Worm (Caenorhabditis elegans) whole organism, early embryonic: ENCODE results near the gene cyp-13A5.

ENCODE experiments used
- B0310.2 ChIP-seq: sonication (generic microtip); optimal IDR thresholded peaks from 2 replicates; lab custom pipeline; 2016; ENCODE audit warnings: mild to moderate bottlenecking, missing genetic modification characterization, missing compliant biosample characterization
- F13C5.2 ChIP-seq: sonication (generic microtip); optimal IDR thresholded peaks from 2 replicates; lab custom pipeline; 2017; ENCODE audit warnings: mild to moderate bottlenecking, missing genetic modification characterization, inconsistent platforms, missing compliant biosample characterization
- aly-1 ChIP-seq: sonication (generic microtip); optimal IDR thresholded peaks from 2 replicates; lab custom pipeline; 2016; ENCODE audit warnings: missing genetic modification characterization, missing compliant biosample characterization
- ama-1 ChIP-seq: fragments of 150-350 bp; optimal IDR thresholded peaks from 2 replicates; lab custom pipeline; 2014
- ceh-13 ChIP-seq: fragments of 200-800 bp; sonication (Bioruptor generic); optimal IDR thresholded peaks from 2 replicates; lab custom pipeline; 2018; ENCODE audit warnings: mild to moderate bottlenecking, missing genetic modification characterization, missing compliant biosample characterization
- ceh-36 ChIP-seq: sonication (generic microtip); optimal IDR thresholded peaks from 2 replicates; lab custom pipeline; 2016; ENCODE audit warnings: missing genetic modification characterization, inconsistent platforms, missing compliant biosample characterization
- ets-7 ChIP-seq: sonication (generic microtip); optimal IDR thresholded peaks from 2 replicates; lab custom pipeline; 2016; ENCODE audit warnings: missing genotype, missing genetic modification characterization, missing compliant biosample characterization
- flt-1 ChIP-seq: fragments of 200-800 bp; sonication (Bioruptor generic); IDR thresholded peaks from 2 replicates; pipeline ENCODE4 v1.3.6; 2022; ENCODE audit warnings: missing genetic modification characterization, missing compliant biosample characterization
- hmbx-1 ChIP-seq: sonication (generic microtip); optimal IDR thresholded peaks from 2 replicates; lab custom pipeline; 2016; ENCODE audit warnings: mild to moderate bottlenecking, missing genetic modification characterization, missing compliant biosample characterization
- hmg-4 ChIP-seq: fragments of 200-800 bp; sonication (Bioruptor generic); optimal IDR thresholded peaks from 2 replicates; lab custom pipeline; 2018; ENCODE audit warnings: mild to moderate bottlenecking, missing genetic modification characterization, missing compliant biosample characterization
- hnd-1 ChIP-seq: sonication (generic microtip); optimal IDR thresholded peaks from 2 replicates; lab custom pipeline; 2016; ENCODE audit warnings: missing genetic modification characterization, missing compliant biosample characterization
- pes-1 ChIP-seq: fragments of 200-800 bp; sonication (Bioruptor generic); IDR thresholded peaks from 2 replicates; pipeline ENCODE4 v1.3.6; 2022; ENCODE audit warnings: missing genetic modification reagents, missing genetic modification characterization, missing compliant biosample characterization
- scrt-1 ChIP-seq: fragments of 200-800 bp; sonication (Bioruptor generic); IDR thresholded peaks from 2 replicates; pipeline ENCODE4 v1.3.6; 2022; ENCODE audit warnings: missing genetic modification characterization, missing compliant biosample characterization
- sea-1 ChIP-seq: fragments of 200-800 bp; sonication (Bioruptor generic); conservative IDR thresholded peaks from 2 replicates; pipeline ENCODE4 v1.3.6; 2022; ENCODE audit warnings: missing genetic modification characterization, missing compliant biosample characterization
- tbx-11 ChIP-seq: fragments of 200-800 bp; sonication (Bioruptor generic); IDR thresholded peaks from 2 replicates; pipeline ENCODE4 v1.3.6; 2022; ENCODE audit warnings: missing genetic modification characterization, missing compliant biosample characterization
- tbx-37 ChIP-seq: fragments of 200-800 bp; sonication (Bioruptor generic); conservative IDR thresholded peaks from 2 replicates; pipeline ENCODE4 v1.3.6; 2022; ENCODE audit warnings: missing genetic modification reagents, missing genetic modification characterization, missing compliant biosample characterization
- tra-4 ChIP-seq: sonication (generic microtip); optimal IDR thresholded peaks from 2 replicates; lab custom pipeline; 2017; ENCODE audit warnings: missing genetic modification characterization, missing compliant biosample characterization

cyp-13A5 gene

ce11 chrII:9786215-9786614 lies 13.9 kb downstream of the cyp-13A5 start:
- TF ChIP-seq flt-1 (GFP tag; lab: Robert Waterston, UW): no peak
- TF ChIP-seq pes-1 (GFP tag; lab: Robert Waterston, UW): no peak
- TF ChIP-seq F13C5.2 (tag; lab: Kevin White, UChicago): no peak
- TF ChIP-seq tbx-11: no peak
- TF ChIP-seq ceh-13 (GFP tag; lab: Kevin White, UChicago): no peak
- TF ChIP-seq ets-7 (tag; lab: Kevin White, UChicago): no peak
- TF ChIP-seq hnd-1 (tag; lab: Kevin White, UChicago): no peak
- no peak for TF ChIP-seq hmg-4 (GFP tag; lab: Kevin White, UChicago)
- no peak for TF ChIP-seq tbx-37 (GFP tag; lab: Robert Waterston, UW)
- TF ChIP-seq ama-1 (lab: Kevin White, UChicago): no peak
- TF ChIP-seq aly-1 (tag; lab: Kevin White, UChicago): no peak
- TF ChIP-seq sea-1 (GFP tag; lab: Robert Waterston, UW): no peak
- TF ChIP-seq scrt-1: no peak
- TF ChIP-seq B0310.2 (tag; lab: Kevin White, UChicago): no peak
- TF ChIP-seq hmbx-1 (tag; lab: Kevin White, UChicago): no peak
- no peak for TF ChIP-seq tra-4 (tag; lab: Kevin White, UChicago)
- no peak for TF ChIP-seq ceh-36 (tag; lab: Kevin White, UChicago)

ce11 chrII:9782337-9782736 lies 17.8 kb downstream of the cyp-13A5 start, which contains the start of gene T10B9.14:
Gene T10B9.14 (minus strand): TSS chrII:9782437.
- TF ChIP-seq tra-4 (tag; lab: Kevin White, UChicago): no peak
- no peak for TF ChIP-seq hmbx-1 (tag; lab: Kevin White, UChicago)
- TF ChIP-seq ama-1 (lab: Kevin White, UChicago): no peak
- no peak for TF ChIP-seq pes-1 (GFP tag; lab: Robert Waterston, UW)
- no peak for TF ChIP-seq hmg-4 (GFP tag; lab: Kevin White, UChicago)
- TF ChIP-seq F13C5.2 (tag; lab: Kevin White, UChicago): no peak
- TF ChIP-seq ets-7 (tag; lab: Kevin White, UChicago): no peak
- TF ChIP-seq ceh-13 (GFP tag; lab: Kevin White, UChicago): no peak
- TF ChIP-seq flt-1 (GFP tag; lab: Robert Waterston, UW): no peak

ce11 chrII:9781842-9782241 lies 18.3 kb downstream of the cyp-13A5 start, which contains the start of gene cyp-13A1:
Gene cyp-13A1 (minus strand): TSS chrII:9781997.
- no peak for TF ChIP-seq sea-1 (GFP tag; lab: Robert Waterston, UW)
- no peak for TF ChIP-seq B0310.2 (tag; lab: Kevin White, UChicago)
- no peak for TF ChIP-seq F13C5.2 (tag; lab: Kevin White, UChicago)
- TF ChIP-seq tbx-37 (GFP tag; lab: Robert Waterston, UW): no peak
- no peak for TF ChIP-seq hmg-4 (GFP tag; lab: Kevin White, UChicago)
- TF ChIP-seq ceh-13 (GFP tag; lab: Kevin White, UChicago): no peak
- TF ChIP-seq ama-1 (lab: Kevin White, UChicago): no peak
- no peak for TF ChIP-seq flt-1 (GFP tag; lab: Robert Waterston, UW)
- no peak for TF ChIP-seq hmbx-1 (tag; lab: Kevin White, UChicago)
- TF ChIP-seq hnd-1 (tag; lab: Kevin White, UChicago): no peak
- TF ChIP-seq tra-4 (tag; lab: Kevin White, UChicago): no peak
- TF ChIP-seq pes-1 (GFP tag; lab: Robert Waterston, UW): no peak

- TF ChIP-seq ama-1 (lab: Kevin White, UChicago): no peak
- TF ChIP-seq scrt-1: no peak
- no peak for TF ChIP-seq tbx-37 (GFP tag; lab: Robert Waterston, UW)
- no peak for TF ChIP-seq hmbx-1 (tag; lab: Kevin White, UChicago)
Measured at ce11 chrII:9778495-9778894, 21.7 kb downstream of the cyp-13A5 start.

- TF ChIP-seq ama-1 (lab: Kevin White, UChicago) (no peak), hmbx-1 (tag; lab: Kevin White, UChicago) (no peak), aly-1 (tag; lab: Kevin White, UChicago) (no peak)
Measured at ce11 chrII:9775790-9776189, 24.4 kb downstream of the cyp-13A5 start, which contains the start of gene T10B9.9. Gene T10B9.9 (minus strand): TSS chrII:9775890.

ce11 chrII:9774653-9775052 lies 25.5 kb downstream of the cyp-13A5 start:
- TF ChIP-seq scrt-1 (peak; percentile 92), hmbx-1 (tag; lab: Kevin White, UChicago) (peak; percentile 67), B0310.2 (tag; lab: Kevin White, UChicago) (peak; percentile 71), sea-1 (GFP tag; lab: Robert Waterston, UW) (peak; percentile 92), ceh-36 (tag; lab: Kevin White, UChicago) (peak; percentile 68), tbx-37 (GFP tag; lab: Robert Waterston, UW) (peak; percentile 87), hnd-1 (tag; lab: Kevin White, UChicago) (peak; percentile 60), tra-4 (tag; lab: Kevin White, UChicago) (peak; percentile 56), ama-1 (lab: Kevin White, UChicago) (no peak), ets-7 (tag; lab: Kevin White, UChicago) (peak; percentile 60), hmg-4 (GFP tag; lab: Kevin White, UChicago) (no peak), tbx-11 (peak; percentile 90), ceh-13 (GFP tag; lab: Kevin White, UChicago) (peak; percentile 79), aly-1 (tag; lab: Kevin White, UChicago) (peak; percentile 87), F13C5.2 (tag; lab: Kevin White, UChicago) (peak; percentile 86), flt-1 (GFP tag; lab: Robert Waterston, UW) (peak; percentile 87), pes-1 (GFP tag; lab: Robert Waterston, UW) (peak; percentile 91)

- no peak for TF ChIP-seq scrt-1
- TF ChIP-seq hnd-1 (tag; lab: Kevin White, UChicago): no peak
Measured at ce11 chrII:9773892-9774581, 26.1 kb downstream of the cyp-13A5 start, which contains the start of gene ZK1321.4. Gene ZK1321.4 (minus strand): TSS chrII:9773942.
